Worm (Caenorhabditis elegans): ENCODE data around the gene C08F1.12.
"Not testable (repeated sequence)": the region's sequence is repeated elsewhere in the genome, so short reads cannot be mapped to it uniquely, and the experiment has no call there.

The C08F1.12 gene

ce11 chrII:1771347-1771746 is 34.9 kb downstream of the C08F1.12 start, which contains the start of gene math-26:
math-26 (plus strand) TSS chrII:1771647.
- TF ChIP-seq F44E2.7 (GFP tag; IDR thresholded peaks at IDR 0.05); snpc-4 (tag; optimal IDR thresholded peaks at IDR 0.05); lir-3 (tag; optimal IDR thresholded peaks at IDR 0.05): not testable (repeated sequence)

- peak; percentile 95 for TF ChIP-seq nhr-28 (tag; optimal IDR thresholded peaks at IDR 0.05)
- not testable (repeated sequence) for TF ChIP-seq daf-16 (GFP tag; optimal IDR thresholded peaks at IDR 0.05)
- TF ChIP-seq daf-16 (tag; optimal IDR thresholded peaks at IDR 0.05) = peak; percentile 57
- TF ChIP-seq php-3 (GFP tag; IDR thresholded peaks at IDR 0.05) = peak; percentile 37; the same call in 1 of the 2 replicates
- peak; percentile 66 for TF ChIP-seq pqm-1 (tag; optimal IDR thresholded peaks at IDR 0.05)
- peak; percentile 58 for TF ChIP-seq hlh-11 (tag; optimal IDR thresholded peaks at IDR 0.05)
- TF ChIP-seq dmd-6 (GFP tag; IDR thresholded peaks at IDR 0.05) = 0 out of 2 replicates have a peak, but pooled peaks have one; percentile 19
- TF ChIP-seq aha-1 (tag) = peak; percentile 15
Measured at ce11 chrII:1767458-1767857, 38.8 kb downstream of the C08F1.12 start.

- no peak for TF ChIP-seq unc-130 (GFP tag; optimal IDR thresholded peaks at IDR 0.05)
- peak in 1 of 2 experiments; percentile 93 for TF ChIP-seq unc-62 (GFP tag; optimal IDR thresholded peaks at IDR 0.05 in 1 of 2)
- no peak for TF ChIP-seq unc-62 (tag; optimal IDR thresholded peaks at IDR 0.05)
Measured at ce11 chrII:1766715-1767114, 39.5 kb downstream of the C08F1.12 start.

- TF ChIP-seq aha-1 (tag) (peak; percentile 55), vab-7 (GFP tag; IDR thresholded peaks at IDR 0.05) (no peak), zip-11 (GFP tag; IDR thresholded peaks at IDR 0.05) (no peak), arid-1 (GFP tag; conservative IDR thresholded peaks at IDR 0.05) (no peak)
Measured at ce11 chrII:1763072-1763471, 43.2 kb downstream of the C08F1.12 start, which contains the start of gene math-28. math-28 (plus strand) TSS chrII:1763372.

ce11 chrII:1761564-1761963 is 44.7 kb downstream of the C08F1.12 start, which contains the start of gene F36H5.4:
F36H5.4 (plus strand) TSS chrII:1761864.
- TF ChIP-seq zfp-2 (tag; optimal IDR thresholded peaks at IDR 0.05) (no peak), dve-1 (tag; optimal IDR thresholded peaks at IDR 0.05; ENCODE audit: insufficient read depth) (no peak)

ce11 chrII:1759602-1760001 is 46.7 kb downstream of the C08F1.12 start, which contains the start of gene F36H5.18:
F36H5.18 (plus strand) TSS chrII:1759902.
- TF ChIP-seq vab-7 (GFP tag; IDR thresholded peaks at IDR 0.05) (no peak), cey-2 (tag; optimal IDR thresholded peaks at IDR 0.05; ENCODE audit: borderline replicate concordance, insufficient read depth) (no peak), fos-1 (tag; optimal IDR thresholded peaks at IDR 0.05) (no peak), zag-1 (tag; optimal IDR thresholded peaks at IDR 0.05) (no peak)

ce11 chrII:1757033-1757432 is 49.2 kb downstream of the C08F1.12 start, which contains the start of gene F36H5.10:
F36H5.10 (plus strand) TSS chrII:1757333.
- TF ChIP-seq aha-1 (tag) (peak; percentile 7), lsy-2 (tag; optimal IDR thresholded peaks at IDR 0.05) (no peak)

- TF ChIP-seq unc-62 (GFP tag; optimal IDR thresholded peaks at IDR 0.05 in 1 of 2) (peak in 1 of 2 experiments; percentile 31), unc-62 (tag; optimal IDR thresholded peaks at IDR 0.05) (no peak), nhr-76 (tag; optimal IDR thresholded peaks at IDR 0.05) (no peak)
Measured at ce11 chrII:1756582-1756981, 49.7 kb downstream of the C08F1.12 start, which contains the start of gene fbxb-53. fbxb-53 (plus strand) TSS chrII:1756882.

- TF ChIP-seq nhr-42 (GFP tag; IDR thresholded peaks at IDR 0.05) = no peak
- TF ChIP-seq hlh-30 (tag; optimal IDR thresholded peaks at IDR 0.05; ENCODE audit: insufficient read depth) = no peak
- no peak for TF ChIP-seq lin-1 (GFP tag; IDR thresholded peaks at IDR 0.05)
- TF ChIP-seq ceh-20 (GFP tag; IDR thresholded peaks at IDR 0.05) = no peak
- TF ChIP-seq Y48G9A.11 (GFP tag; IDR thresholded peaks at IDR 0.05) = no peak
- no peak for TF ChIP-seq pha-4 (GFP tag; IDR thresholded peaks at IDR 0.05)
- no peak for TF ChIP-seq pha-4 (tag; optimal IDR thresholded peaks at IDR 0.05)
- no peak for TF ChIP-seq ztf-11 (tag; optimal IDR thresholded peaks at IDR 0.05)
- TF ChIP-seq aly-2 (tag; optimal IDR thresholded peaks at IDR 0.05) = no peak
Measured at ce11 chrII:1756072-1756471, 50.2 kb downstream of the C08F1.12 start, which contains the start of gene F36H5.17. F36H5.17 (minus strand) TSS chrII:1756172.

Measured in whole organism, L4 larva.